Worm (Caenorhabditis elegans) whole organism, mixed stage, embryonic: ENCODE measurements around the gene dhhc-14.

Source experiments
- elt-1 ChIP-seq: sonication (generic microtip); optimal IDR thresholded peaks from 2 replicates; lab custom pipeline; 2017; ENCODE audit warnings: missing genetic modification characterization, mild to moderate bottlenecking, missing compliant biosample characterization, antibody characterized with exemption, moderate library complexity, borderline replicate concordance; ENCODE audit not compliant: insufficient read depth
- mep-1 ChIP-seq: fragments of 150-350 bp; optimal IDR thresholded peaks from 2 replicates; lab custom pipeline; 2017; ENCODE audit warnings: missing biosample characterization, missing genetic modification reagents, missing genetic modification characterization, inconsistent platforms
- nhr-237 ChIP-seq: fragments of 150-350 bp; optimal IDR thresholded peaks from 2 replicates; lab custom pipeline; 2014; ENCODE audit warnings: missing biosample characterization, missing genetic modification characterization
- nhr-28 ChIP-seq: fragments of 150-350 bp; optimal IDR thresholded peaks from 2 replicates; lab custom pipeline; 2014; ENCODE audit warnings: missing biosample characterization, missing genetic modification characterization
- nhr-76 ChIP-seq: sonication (generic microtip); optimal IDR thresholded peaks from 2 replicates; lab custom pipeline; 2017; ENCODE audit warnings: missing biosample characterization, missing genetic modification characterization
- pha-4 ChIP-seq: fragments of 150-350 bp; optimal IDR thresholded peaks from 2 replicates; lab custom pipeline; 2018; ENCODE audit warnings: missing biosample characterization, missing genetic modification reagents, missing genetic modification characterization
- sem-2 ChIP-seq: fragments of 200-800 bp; sonication (Bioruptor generic); optimal IDR thresholded peaks from 2 replicates; lab custom pipeline; 2018; ENCODE audit warnings: mild to moderate bottlenecking, missing genetic modification characterization, missing compliant biosample characterization
- snpc-4 ChIP-seq: fragments of 150-350 bp; optimal IDR thresholded peaks from 2 replicates; lab custom pipeline; 2014; ENCODE audit warnings: missing biosample characterization, missing genetic modification characterization
- unc-62 ChIP-seq: fragments of 150-350 bp; optimal IDR thresholded peaks from 2 replicates; lab custom pipeline; 2014; ENCODE audit warnings: missing biosample characterization, missing genetic modification reagents, missing genetic modification characterization

- TF ChIP-seq unc-62 (GFP tag; lab: Kevin White, UChicago), result no peak
- no peak for TF ChIP-seq nhr-76 (tag; lab: Kevin White, UChicago)
- TF ChIP-seq sem-2 (GFP tag; lab: Kevin White, UChicago), result no peak
- TF ChIP-seq pha-4 (tag; lab: Kevin White, UChicago), result peak; percentile 36
- TF ChIP-seq mep-1, result peak; percentile 43
- no peak for TF ChIP-seq elt-1 (tag; lab: Kevin White, UChicago)
- TF ChIP-seq nhr-28, result no peak
- no peak for TF ChIP-seq nhr-237
- no peak for TF ChIP-seq snpc-4 (tag; lab: Kevin White, UChicago)
Observed at ce11 chrX:8556614-8557196, 4.6 kb downstream of the dhhc-14 start, which contains the start of gene utx-1.
